Fruit fly (Drosophila melanogaster): ENCODE measurements around the gene CG9813.

DNA sequence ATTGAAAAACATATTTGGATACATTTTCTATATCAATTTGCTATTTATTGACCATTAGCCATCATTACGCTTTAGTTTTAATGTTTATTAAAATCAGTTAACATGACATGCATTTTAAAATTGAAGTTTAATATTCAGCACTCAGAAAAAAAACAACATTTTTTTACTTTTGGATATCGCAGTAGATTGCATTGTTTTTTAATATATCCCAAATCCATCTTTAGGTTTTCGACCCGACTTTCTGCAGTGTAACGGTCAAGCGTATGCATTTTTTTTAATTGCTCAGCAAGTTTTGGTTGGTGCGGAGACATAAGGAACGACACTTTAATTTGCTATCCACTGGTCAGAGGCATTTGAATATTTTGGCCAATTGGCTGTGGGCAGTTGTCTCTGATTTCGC lies 33.1 kb upstream of the CG9813 start:
- TF ChIP-seq CG8478 (optimal IDR thresholded peaks at IDR 0.05) = no peak
- no peak for TF ChIP-seq CTCF (optimal IDR thresholded peaks at IDR 0.05)

Measured in S2 (cell line).